Fruit fly (Drosophila melanogaster): Measurements from ENCODE around the gene CG6126.

DNA sequence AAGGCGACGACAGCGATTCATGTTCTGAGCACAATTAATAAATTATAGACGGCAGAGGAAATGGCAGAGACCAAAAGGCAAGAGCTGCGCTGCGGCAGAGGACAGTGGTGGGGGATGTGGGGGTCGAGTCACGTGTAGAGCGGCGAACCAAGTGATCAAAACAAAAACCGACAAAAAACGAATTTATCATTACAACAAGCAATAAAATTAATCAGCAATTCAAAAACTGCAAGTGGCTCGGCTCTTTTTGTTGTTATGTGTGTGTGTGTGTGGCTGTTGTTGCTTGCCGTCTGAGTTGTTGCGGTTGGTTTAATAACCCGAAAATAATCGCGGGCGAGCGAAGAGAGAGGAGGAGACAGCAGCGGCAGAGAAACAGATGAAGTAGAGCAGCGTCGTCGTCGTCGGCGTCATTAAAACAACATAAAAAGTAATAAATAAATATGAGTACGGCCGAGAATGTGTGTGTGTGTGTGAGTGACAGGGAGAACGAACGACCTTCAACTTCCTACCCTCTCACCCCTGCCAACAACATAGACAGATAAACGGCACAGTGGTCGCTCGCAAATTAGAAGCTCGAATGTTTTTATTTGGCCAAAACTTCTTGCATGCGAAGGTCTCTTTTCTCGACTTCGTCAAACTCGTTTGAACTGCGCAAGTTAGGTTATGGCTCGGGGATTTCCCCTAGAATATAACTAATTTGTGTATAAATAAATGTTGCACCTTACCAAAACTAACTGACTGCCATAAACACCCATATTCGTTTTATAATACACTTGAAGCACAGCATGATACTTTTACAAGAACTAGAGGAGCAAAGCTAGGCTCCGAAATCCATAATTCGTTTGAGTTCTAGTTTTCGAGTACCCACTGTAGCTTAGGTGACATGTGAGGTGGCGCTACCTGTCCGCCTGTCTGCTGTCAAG, 28.8 kb upstream of the CG6126 start:
- TF ChIP-seq psq (optimal IDR thresholded peaks at IDR 0.05) (no peak), Dll (optimal IDR thresholded peaks at IDR 0.05) (no peak), pan (optimal IDR thresholded peaks at IDR 0.05) (no peak), usp (GFP tag; optimal IDR thresholded peaks at IDR 0.05) (no peak), CG8478 (optimal IDR thresholded peaks at IDR 0.05) (no peak)

All from whole organism.